Fruit fly (Drosophila melanogaster) whole organism, adult: ENCODE data around the gene Cpr67Fb.

ENCODE experiments used
- CG11617 ChIP-seq: fragments of 200-800 bp; sonication (Bioruptor generic); optimal IDR thresholded peaks from 2 replicates; lab custom pipeline; 2017; ENCODE audit warnings: mild to moderate bottlenecking, missing biosample characterization, missing genetic modification reagents, missing genetic modification characterization
- CG12768 ChIP-seq: fragments of 200-800 bp; sonication (Bioruptor generic); optimal IDR thresholded peaks from 2 replicates; lab custom pipeline; 2017; ENCODE audit warnings: missing biosample characterization, missing genetic modification characterization, mild to moderate bottlenecking, moderate library complexity, missing genetic modification reagents
- CG14711 ChIP-seq: fragments of 200-800 bp; sonication (Bioruptor generic); optimal IDR thresholded peaks from 2 replicates; lab custom pipeline; 2018; ENCODE audit warnings: missing biosample characterization, mild to moderate bottlenecking, missing genetic modification characterization, moderate library complexity
- CG1620 ChIP-seq: fragments of 200-800 bp; sonication (Bioruptor generic); optimal IDR thresholded peaks from 2 replicates; lab custom pipeline; 2016; ENCODE audit warnings: missing biosample characterization, missing genetic modification characterization
- CG33017 ChIP-seq: fragments of 200-800 bp; sonication (Bioruptor generic); optimal IDR thresholded peaks from 2 replicates; lab custom pipeline; 2018; ENCODE audit warnings: missing biosample characterization, mild to moderate bottlenecking, missing genetic modification characterization, moderate library complexity
- CG5204 ChIP-seq: fragments of 200-800 bp; sonication (Bioruptor generic); optimal IDR thresholded peaks from 2 replicates; lab custom pipeline; 2016; ENCODE audit warnings: missing biosample characterization, missing genetic modification characterization
- CG7045 ChIP-seq: fragments of 200-800 bp; sonication (Bioruptor generic); optimal IDR thresholded peaks from 2 replicates; lab custom pipeline; 2017; ENCODE audit warnings: missing biosample characterization, mild to moderate bottlenecking, missing genetic modification characterization
- CG7101 ChIP-seq: fragments of 200-800 bp; sonication (Bioruptor generic); optimal IDR thresholded peaks from 2 replicates; lab custom pipeline; 2018; ENCODE audit warnings: missing biosample characterization, mild to moderate bottlenecking, missing genetic modification characterization, moderate library complexity
- Clk ChIP-seq: fragments of 200-800 bp; sonication (Bioruptor generic); optimal IDR thresholded peaks from 2 replicates; lab custom pipeline; 2017; ENCODE audit warnings: missing biosample characterization, missing genetic modification characterization
- Crg-1 ChIP-seq: fragments of 200-800 bp; sonication (Bioruptor generic); optimal IDR thresholded peaks from 2 replicates; lab custom pipeline; 2016; ENCODE audit warnings: missing biosample characterization, missing genetic modification characterization
- Hr96 ChIP-seq: fragments of 200-800 bp; sonication (Bioruptor generic); optimal IDR thresholded peaks from 2 replicates; lab custom pipeline; 2016; ENCODE audit warnings: missing biosample characterization, missing genetic modification characterization
- Mnt ChIP-seq: fragments of 200-800 bp; sonication (Bioruptor generic); optimal IDR thresholded peaks from 2 replicates; lab custom pipeline; 2016; ENCODE audit warnings: missing biosample characterization, mild to moderate bottlenecking, missing genetic modification characterization
- bab1 ChIP-seq: fragments of 200-800 bp; sonication (Bioruptor generic); optimal IDR thresholded peaks from 3 replicates; lab custom pipeline; 2019; ENCODE audit warnings: missing biosample characterization, mild to moderate bottlenecking, missing genetic modification characterization, moderate library complexity
- cic ChIP-seq: fragments of 200-800 bp; sonication (Bioruptor generic); optimal IDR thresholded peaks from 2 replicates; lab custom pipeline; 2017; ENCODE audit warnings: missing biosample characterization, mild to moderate bottlenecking, missing genetic modification characterization, moderate library complexity
- cnc ChIP-seq, 2 experiments: fragments of >200 bp; optimal IDR thresholded peaks; 2 replicates each; lab custom pipeline; 2017
- kay ChIP-seq: fragments of 200-800 bp; sonication (Bioruptor generic); peaks from one replicate; lab custom pipeline; 2016; ENCODE audit warnings: missing biosample characterization, missing genetic modification characterization, borderline replicate concordance
- ovo ChIP-seq: fragments of 200-800 bp; sonication (Bioruptor generic); optimal IDR thresholded peaks from 2 replicates; lab custom pipeline; 2016; ENCODE audit warnings: missing biosample characterization, missing genetic modification characterization
- pad ChIP-seq: fragments of 200-800 bp; sonication (Bioruptor generic); optimal IDR thresholded peaks from 3 replicates; lab custom pipeline; 2017; ENCODE audit warnings: missing biosample characterization, missing genetic modification characterization, mild to moderate bottlenecking, moderate library complexity, missing genetic modification reagents
- tj ChIP-seq: fragments of 200-800 bp; sonication (Bioruptor generic); optimal IDR thresholded peaks from 3 replicates; lab custom pipeline; 2017; ENCODE audit warnings: missing biosample characterization, mild to moderate bottlenecking, missing genetic modification characterization, moderate library complexity
- toe ChIP-seq: fragments of 200-800 bp; sonication (Bioruptor generic); optimal IDR thresholded peaks from 2 replicates; lab custom pipeline; 2016; ENCODE audit warnings: missing biosample characterization, missing genetic modification characterization

Gene Cpr67Fb

DNA sequence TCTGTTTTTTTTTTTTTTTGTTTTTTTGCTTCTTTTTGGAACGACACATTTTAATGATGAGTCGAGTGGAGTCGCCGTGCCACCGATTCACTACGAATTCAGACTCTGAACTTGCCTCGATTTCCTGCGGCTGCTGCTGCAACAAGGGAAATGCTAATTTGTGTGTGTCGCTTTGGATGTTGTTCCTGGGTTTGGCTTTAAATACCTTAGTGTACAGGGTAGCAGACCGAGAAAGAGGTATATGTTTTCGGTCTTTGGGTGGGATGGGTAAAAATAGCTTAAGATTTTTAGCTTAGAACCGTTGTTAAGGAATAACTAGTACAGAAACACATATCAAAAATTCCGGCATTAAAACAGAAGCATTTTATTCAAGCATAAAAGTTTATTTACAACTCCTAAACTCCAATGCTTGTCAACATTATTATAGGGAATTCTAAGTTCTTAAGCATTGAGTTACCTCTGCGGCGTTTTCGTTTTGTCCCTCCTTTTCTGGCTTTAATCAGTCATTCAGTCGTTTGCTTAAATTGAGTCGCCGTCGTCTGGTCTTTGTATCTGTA lies 41.1 kb downstream of the Cpr67Fb start:
- TF ChIP-seq ovo (GFP tag; lab: Kevin White, UChicago) (no peak), cnc (optimal IDR thresholded peaks at IDR 0.05; lab: Kevin White, UChicago) (no peak), CG33017 (tag; lab: Kevin White, UChicago) (no peak), tj (GFP tag; lab: Kevin White, UChicago) (no peak), bab1 (no peak), cic (GFP tag; lab: Kevin White, UChicago) (no peak), Crg-1 (no peak), CG7101 (tag; lab: Kevin White, UChicago) (no peak), CG7045 (GFP tag; lab: Kevin White, UChicago) (no peak)

DNA sequence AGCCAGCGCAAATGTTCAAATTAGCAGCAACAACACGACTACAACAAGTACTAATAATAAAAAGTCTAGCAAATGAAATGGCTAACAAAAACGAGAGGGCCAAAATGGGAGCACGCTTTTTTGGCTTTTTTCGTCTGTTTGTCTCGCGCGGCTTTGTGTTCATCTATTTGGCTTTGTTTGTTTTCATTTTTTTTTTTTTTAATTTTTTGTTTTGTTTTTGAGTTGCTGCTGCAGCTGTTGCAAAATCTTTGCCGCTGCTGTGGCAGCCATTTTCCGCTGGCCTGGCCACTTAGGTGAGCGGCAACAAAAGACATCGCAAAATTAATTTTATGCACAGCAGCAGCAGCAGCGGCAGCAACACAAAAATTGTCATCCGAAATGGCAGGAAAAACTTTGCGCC lies 44.1 kb downstream of the Cpr67Fb start:
- TF ChIP-seq cic (GFP tag; lab: Kevin White, UChicago) (no peak), CG7101 (tag; lab: Kevin White, UChicago) (no peak), Hr96 (GFP tag; lab: Kevin White, UChicago) (no peak), Mnt (no peak), bab1 (no peak), Crg-1 (no peak), kay (GFP tag; lab: Kevin White, UChicago) (no peak), Clk (no peak), CG1620 (no peak), CG33017 (tag; lab: Kevin White, UChicago) (no peak), CG7045 (GFP tag; lab: Kevin White, UChicago) (no peak), pad (GFP tag; lab: Kevin White, UChicago) (no peak), tj (GFP tag; lab: Kevin White, UChicago) (no peak), CG12768 (GFP tag; lab: Kevin White, UChicago) (no peak), cnc (optimal IDR thresholded peaks at IDR 0.05; lab: Kevin White, UChicago) (no peak), toe (GFP tag; lab: Kevin White, UChicago) (no peak), CG5204 (GFP tag; lab: Kevin White, UChicago) (no peak), CG14711 (tag; lab: Kevin White, UChicago) (no peak), CG11617 (no peak), ovo (GFP tag; lab: Kevin White, UChicago) (no peak)

DNA sequence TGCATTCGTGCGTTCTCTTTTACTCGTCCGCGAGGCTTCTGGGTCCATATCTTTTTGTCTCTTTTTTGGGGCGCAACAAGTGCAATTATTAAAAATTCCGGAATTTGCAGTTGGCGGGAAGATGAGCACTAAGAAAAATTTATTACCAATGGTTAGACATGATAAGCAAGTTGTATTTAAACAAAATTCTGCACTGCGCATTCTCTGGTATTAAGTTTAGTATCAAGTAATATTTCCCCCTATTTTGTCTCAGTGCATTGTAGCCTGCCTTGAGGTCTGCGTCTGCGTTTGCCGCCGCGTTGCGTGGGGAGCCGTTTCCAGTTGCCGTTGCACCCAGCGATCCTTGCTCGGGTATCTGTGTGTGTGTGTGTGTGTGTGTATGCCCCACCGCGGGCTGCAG lies 46.3 kb downstream of the Cpr67Fb start:
- TF ChIP-seq CG7045 (GFP tag; lab: Kevin White, UChicago) = no peak
- no peak for TF ChIP-seq CG1620
- TF ChIP-seq Clk = no peak
- no peak for TF ChIP-seq CG11617
- no peak for TF ChIP-seq pad (GFP tag; lab: Kevin White, UChicago)
- no peak for TF ChIP-seq cic (GFP tag; lab: Kevin White, UChicago)
- no peak for TF ChIP-seq kay (GFP tag; lab: Kevin White, UChicago)

DNA sequence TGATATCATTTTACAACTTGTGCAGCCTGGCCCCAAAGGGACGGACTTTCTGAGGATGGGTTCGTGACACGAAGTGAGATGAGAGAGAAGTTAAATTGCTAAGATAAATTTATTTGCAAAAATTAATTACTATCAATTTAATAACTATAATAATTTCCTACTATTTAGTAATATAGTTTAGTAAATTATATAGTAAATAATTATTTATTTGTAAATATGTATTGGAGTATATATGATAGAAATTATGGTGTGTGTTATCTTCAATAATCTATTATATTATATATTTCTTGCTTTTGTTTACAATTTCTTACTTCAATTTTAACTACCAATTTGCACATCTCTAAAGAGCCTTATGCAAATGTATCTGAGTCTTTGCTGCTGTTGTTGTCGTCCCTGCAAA lies 48.6 kb downstream of the Cpr67Fb start:
- TF ChIP-seq cic (GFP tag; lab: Kevin White, UChicago) (no peak), CG33017 (tag; lab: Kevin White, UChicago) (no peak), kay (GFP tag; lab: Kevin White, UChicago) (no peak), CG14711 (tag; lab: Kevin White, UChicago) (no peak), Hr96 (GFP tag; lab: Kevin White, UChicago) (no peak), Mnt (no peak), CG7045 (GFP tag; lab: Kevin White, UChicago) (no peak), ovo (GFP tag; lab: Kevin White, UChicago) (no peak), CG11617 (no peak), CG12768 (GFP tag; lab: Kevin White, UChicago) (no peak), toe (GFP tag; lab: Kevin White, UChicago) (no peak), Clk (no peak), pad (GFP tag; lab: Kevin White, UChicago) (no peak), cnc (optimal IDR thresholded peaks at IDR 0.05; lab: Kevin White, UChicago) (no peak), CG1620 (no peak), tj (GFP tag; lab: Kevin White, UChicago) (no peak), Crg-1 (no peak), CG7101 (tag; lab: Kevin White, UChicago) (no peak), bab1 (no peak), CG5204 (GFP tag; lab: Kevin White, UChicago) (no peak)
